Worm (Caenorhabditis elegans) whole organism, late embryonic: ENCODE data around the gene rol-8.

Source experiments
- C08G9.2 ChIP-seq: sonication (generic microtip); optimal IDR thresholded peaks from 2 replicates; lab custom pipeline; 2016; ENCODE audit warnings: mild to moderate bottlenecking, missing genetic modification characterization, moderate library complexity, missing compliant biosample characterization
- C38D4.7 ChIP-seq: fragments of 200-800 bp; sonication (Bioruptor generic); optimal IDR thresholded peaks from 2 replicates; lab custom pipeline; 2018; ENCODE audit warnings: mild to moderate bottlenecking, missing genetic modification characterization, moderate library complexity, missing compliant biosample characterization
- F13H6.1 ChIP-seq: sonication (generic microtip); optimal IDR thresholded peaks from 2 replicates; lab custom pipeline; 2016; ENCODE audit warnings: missing genetic modification characterization, missing compliant biosample characterization
- K02D7.2 ChIP-seq: sonication (generic microtip); optimal IDR thresholded peaks from 2 replicates; lab custom pipeline; 2017; ENCODE audit warnings: mild to moderate bottlenecking, missing genetic modification characterization, missing compliant biosample characterization
- K09A11.1 ChIP-seq: sonication (generic microtip); optimal IDR thresholded peaks from 2 replicates; lab custom pipeline; 2017; ENCODE audit warnings: antibody characterized with exemption, mild to moderate bottlenecking, missing genetic modification characterization, missing compliant biosample characterization; ENCODE audit not compliant: insufficient read depth
- T23F11.4 ChIP-seq: fragments of 200-800 bp; sonication (Bioruptor generic); optimal IDR thresholded peaks from 2 replicates; lab custom pipeline; 2018; ENCODE audit warnings: mild to moderate bottlenecking, missing genetic modification characterization, missing compliant biosample characterization
- Y22D7AL.16 ChIP-seq: sonication (generic microtip); optimal IDR thresholded peaks from 2 replicates; lab custom pipeline; 2016; ENCODE audit warnings: missing genetic modification characterization, missing compliant biosample characterization
- ahr-1 ChIP-seq: sonication (generic microtip); optimal IDR thresholded peaks from 2 replicates; lab custom pipeline; 2016; ENCODE audit warnings: missing genetic modification characterization, missing compliant biosample characterization
- ceh-2 ChIP-seq: sonication (generic microtip); optimal IDR thresholded peaks from 2 replicates; lab custom pipeline; 2016; ENCODE audit warnings: missing genotype, missing genetic modification characterization, missing compliant biosample characterization
- ceh-24 ChIP-seq: sonication (generic microtip); optimal IDR thresholded peaks from 2 replicates; lab custom pipeline; 2016; ENCODE audit warnings: mild to moderate bottlenecking, missing genetic modification characterization, missing compliant biosample characterization
- ceh-34 ChIP-seq: sonication (generic microtip); optimal IDR thresholded peaks from 2 replicates; lab custom pipeline; 2016; ENCODE audit warnings: mild to moderate bottlenecking, missing genetic modification characterization, missing compliant biosample characterization
- che-1 ChIP-seq: sonication (generic microtip); optimal IDR thresholded peaks from 2 replicates; lab custom pipeline; 2016; ENCODE audit warnings: mild to moderate bottlenecking, missing genetic modification characterization, missing compliant biosample characterization
- dmd-4 ChIP-seq: sonication (generic microtip); optimal IDR thresholded peaks from 2 replicates; lab custom pipeline; 2016; ENCODE audit warnings: borderline replicate concordance, missing genetic modification characterization, missing compliant biosample characterization
- dve-1 ChIP-seq: sonication (generic microtip); optimal IDR thresholded peaks from 2 replicates; lab custom pipeline; 2017; ENCODE audit warnings: antibody characterized with exemption, mild to moderate bottlenecking, missing genetic modification characterization, missing compliant biosample characterization
- elt-2 ChIP-seq: sonication (generic microtip); optimal IDR thresholded peaks from 2 replicates; lab custom pipeline; 2016; ENCODE audit warnings: missing genetic modification reagents, missing genetic modification characterization, missing compliant biosample characterization
- fax-1 ChIP-seq: sonication (generic microtip); optimal IDR thresholded peaks from 2 replicates; lab custom pipeline; 2016; ENCODE audit warnings: missing genotype, missing genetic modification characterization, missing compliant biosample characterization
- fkh-10 ChIP-seq: fragments of 150-350 bp; optimal IDR thresholded peaks from 2 replicates; lab custom pipeline; 2014; ENCODE audit warnings: missing biosample characterization, missing genetic modification reagents, missing genetic modification characterization
- gmeb-2 ChIP-seq: sonication (generic microtip); optimal IDR thresholded peaks from 2 replicates; lab custom pipeline; 2016; ENCODE audit warnings: missing genetic modification characterization, inconsistent platforms, missing compliant biosample characterization
- hlh-13 ChIP-seq: fragments of 200-800 bp; sonication (Bioruptor generic); optimal IDR thresholded peaks from 2 replicates; lab custom pipeline; 2018; ENCODE audit warnings: mild to moderate bottlenecking, missing genetic modification characterization, missing compliant biosample characterization
- hlh-15 ChIP-seq: sonication (generic microtip); optimal IDR thresholded peaks from 2 replicates; lab custom pipeline; 2016; ENCODE audit warnings: missing genetic modification characterization, missing compliant biosample characterization
- hlh-30 ChIP-seq: sonication (generic microtip); optimal IDR thresholded peaks from 2 replicates; lab custom pipeline; 2017; ENCODE audit warnings: antibody characterized with exemption, missing genetic modification characterization, missing compliant biosample characterization; ENCODE audit not compliant: insufficient read depth
- hlh-8 ChIP-seq: sonication (generic microtip); optimal IDR thresholded peaks from 2 replicates; lab custom pipeline; 2016; ENCODE audit warnings: missing genotype, missing genetic modification characterization, missing compliant biosample characterization
- lin-11 ChIP-seq: fragments of 200-800 bp; sonication (Bioruptor generic); optimal IDR thresholded peaks from 2 replicates; lab custom pipeline; 2018; ENCODE audit warnings: mild to moderate bottlenecking, missing genetic modification characterization, missing compliant biosample characterization
- mec-3 ChIP-seq: sonication (generic microtip); optimal IDR thresholded peaks from 2 replicates; lab custom pipeline; 2016; ENCODE audit warnings: borderline replicate concordance, missing genetic modification characterization, missing compliant biosample characterization
- npax-4 ChIP-seq: sonication (generic microtip); optimal IDR thresholded peaks from 2 replicates; lab custom pipeline; 2016; ENCODE audit warnings: missing genetic modification characterization, missing compliant biosample characterization
- odd-2 ChIP-seq: sonication (generic microtip); optimal IDR thresholded peaks from 2 replicates; lab custom pipeline; 2017; ENCODE audit warnings: antibody characterized with exemption, mild to moderate bottlenecking, missing genetic modification characterization, missing compliant biosample characterization
- pax-1 ChIP-seq: fragments of 150-350 bp; optimal IDR thresholded peaks from 2 replicates; lab custom pipeline; 2014; ENCODE audit warnings: missing biosample characterization, missing genetic modification characterization
- pha-4 ChIP-seq: fragments of 150-350 bp; optimal IDR thresholded peaks from 2 replicates; lab custom pipeline; 2018; ENCODE audit warnings: missing biosample characterization, missing genetic modification reagents, missing genetic modification characterization
- pqm-1 ChIP-seq: sonication (generic microtip); optimal IDR thresholded peaks from 2 replicates; lab custom pipeline; 2016; ENCODE audit warnings: missing genetic modification characterization, missing compliant biosample characterization
- pros-1 ChIP-seq: fragments of 150-350 bp; optimal IDR thresholded peaks from 2 replicates; lab custom pipeline; 2014; ENCODE audit warnings: missing biosample characterization, missing genetic modification reagents, missing genetic modification characterization
- ref-2 ChIP-seq: sonication (generic microtip); optimal IDR thresholded peaks from 2 replicates; lab custom pipeline; 2016; ENCODE audit warnings: missing genetic modification characterization, missing compliant biosample characterization
- rnt-1 ChIP-seq: sonication (generic microtip); optimal IDR thresholded peaks from 2 replicates; lab custom pipeline; 2016; ENCODE audit warnings: missing genetic modification characterization, missing compliant biosample characterization
- tbx-2 ChIP-seq: sonication (generic microtip); optimal IDR thresholded peaks from 2 replicates; lab custom pipeline; 2016; ENCODE audit warnings: missing genetic modification characterization, missing compliant biosample characterization
- tbx-7 ChIP-seq: sonication (generic microtip); optimal IDR thresholded peaks from 2 replicates; lab custom pipeline; 2016; ENCODE audit warnings: missing genotype, missing genetic modification characterization, missing compliant biosample characterization
- unc-55 ChIP-seq: sonication (generic microtip); optimal IDR thresholded peaks from 2 replicates; lab custom pipeline; 2017; ENCODE audit warnings: missing biosample characterization, missing genetic modification reagents, missing genetic modification characterization
- zip-5 ChIP-seq: sonication (generic microtip); optimal IDR thresholded peaks from 2 replicates; lab custom pipeline; 2016; ENCODE audit warnings: missing genetic modification characterization, missing compliant biosample characterization

The rol-8 gene

ce11 chrII:7548044-7548443, 4.1 kb downstream of the rol-8 start, which contains the start of gene fbxa-224:
fbxa-224 (minus strand) TSS chrII:7548144.
- TF ChIP-seq pax-1 (tag; lab: Kevin White, UChicago) (no peak), unc-55 (GFP tag; lab: Kevin White, UChicago) (no peak), zip-5 (no peak), odd-2 (tag; lab: Kevin White, UChicago) (no peak), hlh-13 (GFP tag; lab: Kevin White, UChicago) (no peak), fax-1 (tag; lab: Kevin White, UChicago) (no peak), hlh-30 (tag; lab: Kevin White, UChicago) (no peak), pros-1 (no peak), gmeb-2 (tag; lab: Kevin White, UChicago) (no peak), elt-2 (no peak), lin-11 (tag; lab: Kevin White, UChicago) (no peak)

- TF ChIP-seq mec-3 (tag; lab: Kevin White, UChicago) (no peak), fkh-10 (GFP tag; lab: Kevin White, UChicago) (no peak), tbx-7 (no peak), hlh-15 (tag; lab: Kevin White, UChicago) (no peak), ref-2 (tag; lab: Kevin White, UChicago) (no peak), gmeb-2 (tag; lab: Kevin White, UChicago) (no peak), C38D4.7 (GFP tag; lab: Kevin White, UChicago) (no peak), ceh-34 (tag; lab: Kevin White, UChicago) (no peak), ceh-2 (tag; lab: Kevin White, UChicago) (no peak), hlh-8 (tag; lab: Kevin White, UChicago) (no peak), dmd-4 (no peak), hlh-13 (GFP tag; lab: Kevin White, UChicago) (no peak), K02D7.2 (tag; lab: Kevin White, UChicago) (no peak), che-1 (tag; lab: Kevin White, UChicago) (no peak), F13H6.1 (no peak), dve-1 (tag; lab: Kevin White, UChicago) (no peak)
Observed at ce11 chrII:7549035-7549434, 5.1 kb downstream of the rol-8 start, which contains the start of gene tph-1. tph-1 (plus strand) TSS chrII:7549335.

DNA sequence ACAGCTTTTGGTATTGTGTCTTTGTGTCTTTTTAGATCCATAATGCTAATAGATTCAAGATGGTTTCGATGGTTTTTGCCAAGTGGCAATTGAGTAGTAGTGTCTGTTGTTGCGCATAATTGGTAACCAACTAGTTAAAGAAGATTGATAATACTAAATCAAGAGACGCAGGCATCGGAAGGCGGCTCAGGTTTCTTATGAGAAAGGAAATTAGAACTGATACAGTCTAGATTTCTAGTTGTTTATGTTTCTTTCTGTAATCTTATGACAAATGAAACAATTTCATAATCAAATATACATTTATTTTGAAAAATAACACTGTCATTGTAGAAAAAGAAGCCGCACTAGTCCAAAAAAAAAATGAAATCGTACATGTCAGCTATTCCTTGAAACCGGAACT, 9.9 kb downstream of the rol-8 start, which contains the start of gene ZK1290.10:
Gene ZK1290.10, minus strand, starts transcription at position 101 of the 400 bp plus-strand sequence.
- no peak for TF ChIP-seq ahr-1 (tag; lab: Kevin White, UChicago)
- no peak for TF ChIP-seq zip-5
- TF ChIP-seq mec-3 (tag; lab: Kevin White, UChicago): no peak
- no peak for TF ChIP-seq K09A11.1 (tag; lab: Kevin White, UChicago)
- no peak for TF ChIP-seq dmd-4
- no peak for TF ChIP-seq tbx-2 (tag; lab: Kevin White, UChicago)
- TF ChIP-seq, all 69 proteins: peak for 0

DNA sequence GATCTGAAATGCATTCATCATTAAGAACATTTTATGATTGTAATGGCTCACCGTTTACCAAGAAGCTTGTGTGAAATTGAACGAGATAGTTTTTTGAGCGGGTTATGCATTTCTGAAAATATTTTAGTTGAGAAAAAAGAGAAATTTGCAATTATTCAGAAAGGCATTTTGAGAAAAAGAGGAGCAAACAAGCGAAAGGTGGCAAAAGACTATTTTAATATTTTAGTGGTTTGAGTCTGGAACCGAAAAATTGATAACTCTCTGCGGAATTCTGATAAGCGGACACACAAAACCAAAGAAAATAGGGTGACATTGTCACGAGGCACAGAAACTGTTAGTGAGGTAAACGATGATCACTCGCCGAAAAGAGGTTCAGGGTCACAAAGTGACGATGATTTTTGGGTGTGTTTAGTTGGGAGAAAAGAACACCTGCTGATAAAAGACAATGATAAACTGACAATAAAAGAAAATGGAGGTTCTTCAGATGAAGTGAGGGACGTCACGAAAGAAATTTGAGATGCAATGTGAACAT, 10.9 kb downstream of the rol-8 start:
- TF ChIP-seq elt-2 (peak; percentile 32), ceh-24 (tag; lab: Kevin White, UChicago) (no peak), hlh-8 (tag; lab: Kevin White, UChicago) (no peak)

- TF ChIP-seq rnt-1 (tag; lab: Kevin White, UChicago): no peak
Observed at ce11 chrII:7555454-7555853, 11.5 kb downstream of the rol-8 start, which contains the start of gene ZK1290.14. ZK1290.14 (minus strand) TSS chrII:7555592.

ce11 chrII:7557981-7558380, 14.1 kb downstream of the rol-8 start:
- TF ChIP-seq pha-4 (tag; lab: Kevin White, UChicago) (no peak), tbx-2 (tag; lab: Kevin White, UChicago) (no peak), elt-2 (no peak), Y22D7AL.16 (tag; lab: Kevin White, UChicago) (no peak), C08G9.2 (tag; lab: Kevin White, UChicago) (no peak), che-1 (tag; lab: Kevin White, UChicago) (no peak), npax-4 (tag; lab: Kevin White, UChicago) (no peak), dve-1 (tag; lab: Kevin White, UChicago) (no peak), pqm-1 (tag; lab: Kevin White, UChicago) (no peak), mec-3 (tag; lab: Kevin White, UChicago) (no peak), T23F11.4 (GFP tag; lab: Kevin White, UChicago) (no peak), hlh-15 (tag; lab: Kevin White, UChicago) (no peak)
